Fruit fly (Drosophila melanogaster) whole organism: ENCODE measurements around the gene rho-6.

Experiments
- CG8478 ChIP-seq: fragments of >200 bp; optimal IDR thresholded peaks from 2 replicates; lab custom pipeline; 2018; ENCODE audit warnings: inconsistent platforms
- Dll ChIP-seq: fragments of >200 bp; optimal IDR thresholded peaks from 2 replicates; lab custom pipeline; 2017
- EcR ChIP-seq, 2 experiments: fragments of >200 bp; optimal IDR thresholded peaks; 2 replicates each; lab custom pipeline; 2017; ENCODE audit warnings: missing biosample characterization in 2 of 2, missing genetic modification characterization in 2 of 2, missing genetic modification reagents in 2 of 2
- pan ChIP-seq: fragments of >200 bp; optimal IDR thresholded peaks from 2 replicates; lab custom pipeline; 2017
- psq ChIP-seq: fragments of >200 bp; optimal IDR thresholded peaks from 2 replicates; lab custom pipeline; 2017
- usp ChIP-seq: fragments of >200 bp; optimal IDR thresholded peaks from 2 replicates; lab custom pipeline; 2017; ENCODE audit warnings: missing biosample characterization, missing genetic modification characterization, mixed read lengths

- TF ChIP-seq Dll, result no peak
- TF ChIP-seq pan, result no peak
- TF ChIP-seq CG8478 (lab: Kevin White, UChicago), result no peak
- no peak for TF ChIP-seq usp
- no peak for TF ChIP-seq EcR (GFP tag; optimal IDR thresholded peaks at IDR 0.05; lab: Kevin White, UChicago)
- TF ChIP-seq psq (lab: Kevin White, UChicago), result no peak
Measured at dm6 chr2L:12085010-12085409, 48.2 kb downstream of the rho-6 start.
